Worm (Caenorhabditis elegans) whole organism, mixed stage, embryonic: ENCODE measurements around the gene VB0395L.1.

Source experiments
- ceh-43 ChIP-seq: fragments of 200-800 bp; sonication (Bioruptor generic); optimal IDR thresholded peaks from 2 replicates; lab custom pipeline; 2018; ENCODE audit warnings: mild to moderate bottlenecking, missing genetic modification characterization, moderate library complexity, missing compliant biosample characterization
- ces-1 ChIP-seq: fragments of 150-350 bp; optimal IDR thresholded peaks from 2 replicates; lab custom pipeline; 2014; ENCODE audit warnings: missing biosample characterization, missing genetic modification reagents, missing genetic modification characterization
- cnd-1 ChIP-seq: fragments of 200-800 bp; sonication (Bioruptor generic); optimal IDR thresholded peaks from 2 replicates; lab custom pipeline; 2018; ENCODE audit warnings: mild to moderate bottlenecking, missing genetic modification characterization, missing compliant biosample characterization
- elt-1 ChIP-seq: sonication (generic microtip); optimal IDR thresholded peaks from 2 replicates; lab custom pipeline; 2017; ENCODE audit warnings: missing genetic modification characterization, mild to moderate bottlenecking, missing compliant biosample characterization, antibody characterized with exemption, moderate library complexity, borderline replicate concordance; ENCODE audit not compliant: insufficient read depth
- elt-3 ChIP-seq: fragments of 150-350 bp; optimal IDR thresholded peaks from 2 replicates; lab custom pipeline; 2014; ENCODE audit warnings: missing biosample characterization, missing genetic modification characterization
- nhr-76 ChIP-seq: sonication (generic microtip); optimal IDR thresholded peaks from 2 replicates; lab custom pipeline; 2017; ENCODE audit warnings: missing biosample characterization, missing genetic modification characterization
- sem-2 ChIP-seq: fragments of 200-800 bp; sonication (Bioruptor generic); optimal IDR thresholded peaks from 2 replicates; lab custom pipeline; 2018; ENCODE audit warnings: mild to moderate bottlenecking, missing genetic modification characterization, missing compliant biosample characterization
- snpc-4 ChIP-seq: fragments of 150-350 bp; optimal IDR thresholded peaks from 2 replicates; lab custom pipeline; 2014; ENCODE audit warnings: missing biosample characterization, missing genetic modification characterization
- unc-62 ChIP-seq: fragments of 150-350 bp; optimal IDR thresholded peaks from 2 replicates; lab custom pipeline; 2014; ENCODE audit warnings: missing biosample characterization, missing genetic modification reagents, missing genetic modification characterization

DNA sequence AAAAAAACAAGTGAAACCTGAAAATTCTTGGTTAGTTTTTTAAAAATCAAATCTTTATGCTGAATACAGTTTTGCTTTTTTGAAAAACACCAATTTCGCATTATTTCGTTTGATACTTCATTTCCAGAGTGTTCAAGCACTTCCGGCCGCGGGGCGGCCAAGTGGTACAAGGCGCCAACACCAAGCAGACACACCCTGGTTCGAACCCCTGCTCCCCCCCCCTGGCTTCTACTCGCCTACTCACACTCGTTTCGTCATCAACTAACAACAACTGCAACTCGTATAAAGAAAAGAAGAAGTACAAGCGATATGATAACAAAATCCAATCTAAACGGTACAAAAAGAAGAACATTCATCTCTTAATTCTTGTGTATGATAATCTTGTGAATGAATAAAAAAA, 14.0 kb downstream of the VB0395L.1 start:
- TF ChIP-seq unc-62 (GFP tag; lab: Kevin White, UChicago), result no peak
- TF ChIP-seq cnd-1, result no peak
- TF ChIP-seq ceh-43 (GFP tag; lab: Kevin White, UChicago), result no peak
- TF ChIP-seq nhr-76 (tag; lab: Kevin White, UChicago), result no peak
- no peak for TF ChIP-seq elt-1 (tag; lab: Kevin White, UChicago)
- no peak for TF ChIP-seq snpc-4 (tag; lab: Kevin White, UChicago)
- TF ChIP-seq ces-1 (GFP tag; lab: Kevin White, UChicago), result no peak
- no peak for TF ChIP-seq elt-3
- no peak for TF ChIP-seq sem-2 (GFP tag; lab: Kevin White, UChicago)
